Fruit fly (Drosophila melanogaster) whole organism, embryonic: ENCODE results near the gene CG42583.

Experiments used
- Aef1 ChIP-seq: fragments of 200-800 bp; sonication (Bioruptor generic); IDR thresholded peaks from 3 replicates; pipeline ENCODE4 v1.3.6; 2022; ENCODE audit warnings: missing biosample characterization, missing genetic modification characterization
- Atf6 ChIP-seq: fragments of 200-800 bp; sonication (Bioruptor generic); IDR thresholded peaks from 2 replicates; pipeline ENCODE4 v1.3.6; 2022; ENCODE audit warnings: missing biosample characterization, missing genetic modification characterization
- B-H1 ChIP-seq: fragments of 200-800 bp; sonication (Bioruptor generic); IDR thresholded peaks from 3 replicates; pipeline ENCODE4 v1.3.6; 2022; ENCODE audit warnings: missing biosample characterization, missing genetic modification characterization
- B-H2 ChIP-seq: fragments of 200-800 bp; sonication (Bioruptor generic); optimal IDR thresholded peaks from 2 replicates; lab custom pipeline; 2018; ENCODE audit warnings: missing biosample characterization, mild to moderate bottlenecking, missing genetic modification characterization
- C15 ChIP-seq: fragments of 200-800 bp; sonication (Bioruptor generic); IDR thresholded peaks from 3 replicates; pipeline ENCODE4 v1.3.6; 2022; ENCODE audit warnings: missing biosample characterization, missing genetic modification characterization
- CG10565 ChIP-seq: fragments of 200-800 bp; sonication (Bioruptor generic); optimal IDR thresholded peaks from 3 replicates; lab custom pipeline; 2016; ENCODE audit warnings: missing biosample characterization, mild to moderate bottlenecking, missing genetic modification characterization
- CG1233 ChIP-seq: fragments of 200-800 bp; sonication (Bioruptor generic); optimal IDR thresholded peaks from 4 replicates; lab custom pipeline; 2018; ENCODE audit warnings: missing biosample characterization, mild to moderate bottlenecking, missing genetic modification characterization
- CG13287 ChIP-seq: fragments of 200-800 bp; sonication (Bioruptor generic); IDR thresholded peaks from 2 replicates; pipeline ENCODE4 v1.3.6; 2022; ENCODE audit warnings: missing biosample characterization, missing genetic modification characterization; ENCODE audit not compliant: partially characterized antibody
- CG13775 ChIP-seq: fragments of 200-800 bp; sonication (Bioruptor generic); optimal IDR thresholded peaks from 3 replicates; lab custom pipeline; 2017; ENCODE audit warnings: missing biosample characterization, mild to moderate bottlenecking, missing genetic modification characterization
- CG15011 ChIP-seq: fragments of 200-800 bp; sonication (Bioruptor generic); optimal IDR thresholded peaks from 3 replicates; lab custom pipeline; 2018; ENCODE audit warnings: missing biosample characterization, mild to moderate bottlenecking, missing genetic modification characterization
- CG15514 ChIP-seq: fragments of 200-800 bp; sonication (Bioruptor generic); optimal IDR thresholded peaks from 3 replicates; lab custom pipeline; 2017; ENCODE audit warnings: missing biosample characterization, missing genetic modification characterization, mild to moderate bottlenecking, moderate library complexity, missing genetic modification reagents
- CG15696 ChIP-seq: fragments of 200-800 bp; sonication (Bioruptor generic); optimal IDR thresholded peaks from 2 replicates; lab custom pipeline; 2019; ENCODE audit warnings: missing biosample characterization, mild to moderate bottlenecking, missing genetic modification characterization, moderate library complexity
- CG1603 ChIP-seq: fragments of 200-800 bp; sonication (Bioruptor generic); optimal IDR thresholded peaks from 2 replicates; lab custom pipeline; 2019; ENCODE audit warnings: missing biosample characterization, mild to moderate bottlenecking, missing genetic modification characterization, moderate library complexity
- CG17568 ChIP-seq: fragments of 200-800 bp; sonication (Bioruptor generic); optimal IDR thresholded peaks from 2 replicates; lab custom pipeline; 2018; ENCODE audit warnings: missing biosample characterization, mild to moderate bottlenecking, missing genetic modification characterization, moderate library complexity
- CG2129 ChIP-seq: fragments of 200-800 bp; sonication (Bioruptor generic); IDR thresholded peaks from 2 replicates; pipeline ENCODE4 v1.3.6; 2022; ENCODE audit warnings: missing biosample characterization, missing genetic modification characterization; ENCODE audit not compliant: partially characterized antibody
- CG30403 ChIP-seq: fragments of 200-800 bp; sonication (Bioruptor generic); optimal IDR thresholded peaks from 3 replicates; lab custom pipeline; 2016; ENCODE audit warnings: missing biosample characterization, missing genetic modification characterization
- CG30431 ChIP-seq: fragments of 200-800 bp; sonication (Bioruptor generic); optimal IDR thresholded peaks from 2 replicates; lab custom pipeline; 2017; ENCODE audit warnings: missing biosample characterization, missing genetic modification characterization
- CG34422 ChIP-seq: fragments of 200-800 bp; sonication (Bioruptor generic); IDR thresholded peaks from 3 replicates; pipeline ENCODE4 v1.3.6; 2022; ENCODE audit warnings: missing biosample characterization, missing genetic modification characterization
- CG42726 ChIP-seq: fragments of 200-800 bp; sonication (Bioruptor generic); IDR thresholded peaks from 2 replicates; pipeline ENCODE4 v1.3.6; 2022; ENCODE audit warnings: missing biosample characterization, missing genetic modification characterization; ENCODE audit not compliant: partially characterized antibody
- CG6654 ChIP-seq: fragments of 200-800 bp; sonication (Bioruptor generic); optimal IDR thresholded peaks from 2 replicates; lab custom pipeline; 2017; ENCODE audit warnings: missing biosample characterization, mild to moderate bottlenecking, missing genetic modification characterization
- CG7357 ChIP-seq: fragments of 200-800 bp; sonication (Bioruptor generic); IDR thresholded peaks from 3 replicates; pipeline ENCODE4 v1.3.6; 2022; ENCODE audit warnings: missing biosample characterization, missing genetic modification characterization
- CG8089 ChIP-seq: fragments of 200-800 bp; sonication (Bioruptor generic); optimal IDR thresholded peaks from 3 replicates; lab custom pipeline; 2016; ENCODE audit warnings: missing biosample characterization, missing genetic modification characterization
- CG8281 ChIP-seq: fragments of 200-800 bp; sonication (Bioruptor generic); optimal IDR thresholded peaks from 2 replicates; lab custom pipeline; 2018; ENCODE audit warnings: missing biosample characterization, mild to moderate bottlenecking, missing genetic modification characterization, moderate library complexity
- CG9727 ChIP-seq: fragments of 200-800 bp; sonication (Bioruptor generic); optimal IDR thresholded peaks from 3 replicates; lab custom pipeline; 2017; ENCODE audit warnings: missing biosample characterization, mild to moderate bottlenecking, missing genetic modification characterization
- CG9932 ChIP-seq: fragments of 200-800 bp; sonication (Bioruptor generic); IDR thresholded peaks from 2 replicates; pipeline ENCODE4 v1.3.6; 2022; ENCODE audit warnings: missing biosample characterization, missing genetic modification characterization
- Camta ChIP-seq: fragments of 200-800 bp; sonication (Bioruptor generic); optimal IDR thresholded peaks from 2 replicates; lab custom pipeline; 2016; ENCODE audit warnings: missing biosample characterization, missing genetic modification characterization
- Dref ChIP-seq: fragments of 200-800 bp; sonication (Bioruptor generic); IDR thresholded peaks from 2 replicates; pipeline ENCODE4 v1.3.6; 2022; ENCODE audit warnings: missing biosample characterization, missing genetic modification characterization
- Drgx ChIP-seq: fragments of 200-800 bp; sonication (Bioruptor generic); IDR thresholded peaks from 2 replicates; pipeline ENCODE4 v1.3.6; 2022; ENCODE audit warnings: missing biosample characterization, missing genetic modification characterization
- E2f1 ChIP-seq: fragments of 200-800 bp; sonication (Bioruptor generic); IDR thresholded peaks from 2 replicates; pipeline ENCODE4 v1.3.6; 2022; ENCODE audit warnings: missing biosample characterization, missing genetic modification characterization
- Eip74EF ChIP-seq, 2 experiments: fragments of 200-800 bp in 1 of 2; fragments of >200 bp in 1 of 2; sonication (Bioruptor generic) in 1 of 2; optimal IDR thresholded peaks; 2 replicates each; lab custom pipeline; 2017 to 2019; ENCODE audit warnings: missing biosample characterization in 2 of 2, missing genetic modification characterization in 2 of 2, mild to moderate bottlenecking in 1 of 2, moderate library complexity in 1 of 2
- Gsc ChIP-seq: fragments of 200-800 bp; sonication (Bioruptor generic); IDR thresholded peaks from 2 replicates; pipeline ENCODE4 v1.3.6; 2022; ENCODE audit warnings: missing biosample characterization, missing genetic modification characterization
- Lim3 ChIP-seq: fragments of 200-800 bp; sonication (Bioruptor generic); IDR thresholded peaks from 2 replicates; pipeline ENCODE4 v1.3.6; 2022; ENCODE audit warnings: missing biosample characterization, missing genetic modification characterization
- PHDP ChIP-seq: fragments of 200-800 bp; sonication (Bioruptor generic); optimal IDR thresholded peaks from 3 replicates; lab custom pipeline; 2018; ENCODE audit warnings: missing biosample characterization, mild to moderate bottlenecking, missing genetic modification characterization, moderate library complexity
- Scr ChIP-seq: fragments of 200-800 bp; sonication (Bioruptor generic); IDR thresholded peaks from 2 replicates; pipeline ENCODE4 v1.3.6; 2022; ENCODE audit warnings: missing biosample characterization, missing genetic modification characterization; ENCODE audit not compliant: partially characterized antibody
- Spps ChIP-seq: fragments of 200-800 bp; sonication (Bioruptor generic); optimal IDR thresholded peaks from 2 replicates; lab custom pipeline; 2018; ENCODE audit warnings: missing biosample characterization, mild to moderate bottlenecking, missing genetic modification characterization
- Trl ChIP-seq, 3 experiments: fragments of >200 bp in 2 of 3; fragments of 200-800 bp in 1 of 3; sonication (Bioruptor generic) in 1 of 3; optimal IDR thresholded peaks; 2 replicates in 1 of 3; 3 replicates in 2 of 3; lab custom pipeline; 2016 to 2017; ENCODE audit warnings: missing biosample characterization in 1 of 3, missing genetic modification characterization in 1 of 3
- ase ChIP-seq: fragments of 200-800 bp; sonication (Bioruptor generic); IDR thresholded peaks from 3 replicates; pipeline ENCODE4 v1.3.6; 2022; ENCODE audit warnings: missing biosample characterization, missing genetic modification characterization
- ato ChIP-seq: fragments of 200-800 bp; sonication (Bioruptor generic); IDR thresholded peaks from 2 replicates; pipeline ENCODE4 v1.3.6; 2022; ENCODE audit warnings: missing biosample characterization, missing genetic modification characterization; ENCODE audit not compliant: partially characterized antibody
- da ChIP-seq: fragments of 200-800 bp; sonication (Bioruptor generic); optimal IDR thresholded peaks from 2 replicates; lab custom pipeline; 2016; ENCODE audit warnings: missing biosample characterization, missing genetic modification characterization
- dmrt11E ChIP-seq: fragments of 200-800 bp; sonication (Bioruptor generic); optimal IDR thresholded peaks from 3 replicates; lab custom pipeline; 2018; ENCODE audit warnings: missing biosample characterization, mild to moderate bottlenecking, missing genetic modification characterization, moderate library complexity
- ems ChIP-seq: fragments of 200-800 bp; sonication (Bioruptor generic); optimal IDR thresholded peaks from 3 replicates; lab custom pipeline; 2016; ENCODE audit warnings: missing biosample characterization, missing genetic modification characterization
- kah ChIP-seq: fragments of 200-800 bp; sonication (Bioruptor generic); optimal IDR thresholded peaks from 2 replicates; lab custom pipeline; 2018; ENCODE audit warnings: missing biosample characterization, mild to moderate bottlenecking, missing genetic modification characterization
- lola ChIP-seq, 3 experiments: fragments of >200 bp in 2 of 3; fragments of 200-800 bp in 1 of 3; sonication (Bioruptor generic) in 1 of 3; optimal IDR thresholded peaks; 2 replicates each; lab custom pipeline; 2017 to 2019; ENCODE audit warnings: missing biosample characterization in 3 of 3, missing genetic modification characterization in 3 of 3, mild to moderate bottlenecking in 1 of 3, moderate library complexity in 1 of 3
- maf-S ChIP-seq: fragments of 200-800 bp; sonication (Bioruptor generic); optimal IDR thresholded peaks from 2 replicates; lab custom pipeline; 2016; ENCODE audit warnings: missing biosample characterization, missing genetic modification characterization
- phol ChIP-seq: fragments of 200-800 bp; sonication (Bioruptor generic); optimal IDR thresholded peaks from 3 replicates; lab custom pipeline; 2018; ENCODE audit warnings: missing biosample characterization, mild to moderate bottlenecking, missing genetic modification characterization, moderate library complexity
- rib ChIP-seq: fragments of 200-800 bp; sonication (Bioruptor generic); IDR thresholded peaks from 2 replicates; pipeline ENCODE4 v1.3.6; 2022; ENCODE audit warnings: missing biosample characterization, missing genetic modification characterization
- sc ChIP-seq, 3 experiments: fragments of >200 bp in 2 of 3; fragments of 200-800 bp in 1 of 3; sonication (Bioruptor generic) in 1 of 3; optimal IDR thresholded peaks; 2 replicates in 2 of 3; 3 replicates in 1 of 3; lab custom pipeline; 2017; ENCODE audit warnings: mild to moderate bottlenecking in 1 of 3, missing biosample characterization in 1 of 3, missing genetic modification characterization in 1 of 3, missing genetic modification reagents in 1 of 3
- sima ChIP-seq: fragments of 200-800 bp; sonication (Bioruptor generic); optimal IDR thresholded peaks from 2 replicates; lab custom pipeline; 2016; ENCODE audit warnings: missing biosample characterization, missing genetic modification characterization
- tap ChIP-seq: fragments of 200-800 bp; optimal IDR thresholded peaks from 3 replicates; lab custom pipeline; 2019; ENCODE audit warnings: missing biosample characterization, mild to moderate bottlenecking, missing genetic modification characterization, moderate library complexity
- wek ChIP-seq: fragments of 200-800 bp; sonication (Bioruptor generic); optimal IDR thresholded peaks from 3 replicates; lab custom pipeline; 2018; ENCODE audit warnings: missing biosample characterization, mild to moderate bottlenecking, missing genetic modification characterization, moderate library complexity

Gene CG42583

DNA sequence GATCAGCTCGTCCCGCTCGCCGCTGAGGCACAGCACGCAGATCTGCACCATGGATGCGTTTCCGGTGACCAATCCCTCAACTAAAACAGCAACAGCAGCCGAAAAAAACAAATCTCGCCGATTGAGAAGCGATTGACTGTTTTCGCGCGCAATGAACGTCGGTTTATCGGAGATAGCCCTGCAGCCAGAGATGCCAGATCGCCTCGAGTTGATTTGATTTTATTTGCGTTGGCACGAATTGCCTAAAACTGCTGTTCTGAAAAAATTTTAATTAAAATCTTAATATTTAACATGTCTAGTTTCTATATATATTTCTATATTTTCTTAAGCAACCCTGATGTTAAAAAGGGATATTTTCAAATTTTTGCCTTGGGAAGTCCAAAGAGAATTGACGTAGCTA lies 23.0 kb downstream of the CG42583 start:
- no peak for TF ChIP-seq CG34422
- no peak for TF ChIP-seq CG7357 (GFP tag; lab: Robert Waterston, UW)
- TF ChIP-seq CG1603 (tag; lab: Kevin White, UChicago) = peak; percentile 80
- TF ChIP-seq CG8281 (tag; lab: Kevin White, UChicago) = no peak
- no peak for TF ChIP-seq B-H2 (GFP tag; lab: Kevin White, UChicago)
- TF ChIP-seq Gsc = no peak
- no peak for TF ChIP-seq E2f1 (GFP tag; lab: Robert Waterston, UW)
- no peak for TF ChIP-seq Aef1 (GFP tag; lab: Robert Waterston, UW)
- no peak for TF ChIP-seq da (GFP tag; lab: Kevin White, UChicago)
- TF ChIP-seq CG1233 (GFP tag; lab: Kevin White, UChicago) = no peak
- TF ChIP-seq CG2129 = no peak
- no peak for TF ChIP-seq phol (tag; lab: Kevin White, UChicago)
- TF ChIP-seq CG30403 (GFP tag; lab: Kevin White, UChicago) = no peak
- TF ChIP-seq lola (GFP tag; optimal IDR thresholded peaks at IDR 0.05; lab: Kevin White, UChicago) = no peak
- no peak for TF ChIP-seq maf-S (GFP tag; lab: Kevin White, UChicago)
- TF ChIP-seq C15 (GFP tag; lab: Robert Waterston, UW) = no peak
- no peak for TF ChIP-seq PHDP (tag; lab: Kevin White, UChicago)
- TF ChIP-seq CG30431 (GFP tag; lab: Kevin White, UChicago) = no peak
- no peak for TF ChIP-seq CG10565
- TF ChIP-seq CG17568 (GFP tag; lab: Kevin White, UChicago) = no peak
- TF ChIP-seq ems = no peak
- TF ChIP-seq Trl (optimal IDR thresholded peaks at IDR 0.05; lab: Kevin White, UChicago) = no peak
- no peak for TF ChIP-seq Trl (GFP tag; optimal IDR thresholded peaks at IDR 0.05; lab: Kevin White, UChicago)
- TF ChIP-seq CG9727 = no peak
- TF ChIP-seq CG6654 (GFP tag; lab: Kevin White, UChicago) = no peak
- no peak for TF ChIP-seq tap (tag; lab: Kevin White, UChicago)
- TF ChIP-seq Scr (GFP tag; lab: Robert Waterston, UW) = peak; percentile 14; the same call in 1 of the 2 replicates
- peak; percentile 71 for TF ChIP-seq Dref
- TF ChIP-seq wek (GFP tag; lab: Kevin White, UChicago) = no peak
- peak; percentile 34; the same call in 1 of the 2 replicates for TF ChIP-seq CG13287
- no peak for TF ChIP-seq sima (GFP tag; lab: Kevin White, UChicago)
- TF ChIP-seq CG9932 (GFP tag; lab: Robert Waterston, UW) = peak; percentile 58
- TF ChIP-seq Eip74EF (GFP tag; optimal IDR thresholded peaks at IDR 0.05; lab: Kevin White, UChicago) = no peak
- TF ChIP-seq Lim3 (GFP tag; lab: Robert Waterston, UW) = no peak
- no peak for TF ChIP-seq CG15514 (GFP tag; lab: Kevin White, UChicago)
- TF ChIP-seq ase (GFP tag; lab: Robert Waterston, UW) = no peak
- TF ChIP-seq CG15696 (tag; lab: Kevin White, UChicago) = no peak
- no peak for TF ChIP-seq CG8089 (GFP tag; lab: Kevin White, UChicago)
- TF ChIP-seq dmrt11E = no peak
- TF ChIP-seq Camta (GFP tag; lab: Kevin White, UChicago) = no peak
- no peak for TF ChIP-seq rib
- no peak for TF ChIP-seq Spps (tag; lab: Kevin White, UChicago)
- no peak for TF ChIP-seq kah (GFP tag; lab: Kevin White, UChicago)
- TF ChIP-seq sc (optimal IDR thresholded peaks at IDR 0.05; lab: Kevin White, UChicago) = no peak
- TF ChIP-seq sc (GFP tag; optimal IDR thresholded peaks at IDR 0.05; lab: Kevin White, UChicago) = no peak
- no peak for TF ChIP-seq B-H1 (GFP tag; lab: Robert Waterston, UW)
- no peak for TF ChIP-seq CG42726 (GFP tag; lab: Robert Waterston, UW)
- TF ChIP-seq CG13775 = no peak
- TF ChIP-seq Atf6 (GFP tag; lab: Robert Waterston, UW) = no peak
- no peak for TF ChIP-seq CG15011 (GFP tag; lab: Kevin White, UChicago)
- TF ChIP-seq Drgx (GFP tag; lab: Robert Waterston, UW) = no peak
- no peak for TF ChIP-seq ato (GFP tag; lab: Robert Waterston, UW)
